Fruit fly (Drosophila melanogaster) whole organism, embryonic: ENCODE data around the gene CG7742.

Experiments used
- Ada2b ChIP-seq: fragments of 200-800 bp; sonication (Bioruptor generic); IDR thresholded peaks from 2 replicates; pipeline ENCODE4 v1.3.6; 2022; ENCODE audit warnings: missing biosample characterization, missing genetic modification characterization
- Aef1 ChIP-seq: fragments of 200-800 bp; sonication (Bioruptor generic); IDR thresholded peaks from 3 replicates; pipeline ENCODE4 v1.3.6; 2022; ENCODE audit warnings: missing biosample characterization, missing genetic modification characterization
- Antp ChIP-seq: fragments of 200-800 bp; sonication (Bioruptor generic); optimal IDR thresholded peaks from 3 replicates; lab custom pipeline; 2016; ENCODE audit warnings: missing biosample characterization, missing genetic modification characterization
- Atf6 ChIP-seq: fragments of 200-800 bp; sonication (Bioruptor generic); IDR thresholded peaks from 2 replicates; pipeline ENCODE4 v1.3.6; 2022; ENCODE audit warnings: missing biosample characterization, missing genetic modification characterization
- B-H1 ChIP-seq: fragments of 200-800 bp; sonication (Bioruptor generic); IDR thresholded peaks from 3 replicates; pipeline ENCODE4 v1.3.6; 2022; ENCODE audit warnings: missing biosample characterization, missing genetic modification characterization
- CG11696 ChIP-seq: fragments of 200-800 bp; sonication (Bioruptor generic); IDR thresholded peaks from 2 replicates; pipeline ENCODE4 v1.3.6; 2022; ENCODE audit warnings: missing biosample characterization, missing genetic modification characterization
- CG1233 ChIP-seq: fragments of 200-800 bp; sonication (Bioruptor generic); optimal IDR thresholded peaks from 4 replicates; lab custom pipeline; 2018; ENCODE audit warnings: missing biosample characterization, mild to moderate bottlenecking, missing genetic modification characterization
- CG14441 ChIP-seq: fragments of 200-800 bp; sonication (Bioruptor generic); IDR thresholded peaks from 2 replicates; pipeline ENCODE4 v1.3.6; 2022; ENCODE audit warnings: missing biosample characterization, missing genetic modification characterization
- CG15601 ChIP-seq: fragments of 200-800 bp; sonication (Bioruptor generic); optimal IDR thresholded peaks from 3 replicates; lab custom pipeline; 2019; ENCODE audit warnings: missing biosample characterization, mild to moderate bottlenecking, missing genetic modification characterization, moderate library complexity
- CG15696 ChIP-seq: fragments of 200-800 bp; sonication (Bioruptor generic); optimal IDR thresholded peaks from 2 replicates; lab custom pipeline; 2019; ENCODE audit warnings: missing biosample characterization, mild to moderate bottlenecking, missing genetic modification characterization, moderate library complexity
- CG1603 ChIP-seq: fragments of 200-800 bp; sonication (Bioruptor generic); optimal IDR thresholded peaks from 2 replicates; lab custom pipeline; 2019; ENCODE audit warnings: missing biosample characterization, mild to moderate bottlenecking, missing genetic modification characterization, moderate library complexity
- CG2202 ChIP-seq: fragments of 200-800 bp; sonication (Bioruptor generic); optimal IDR thresholded peaks from 2 replicates; lab custom pipeline; 2018; ENCODE audit warnings: missing biosample characterization, mild to moderate bottlenecking, missing genetic modification characterization
- CG30020 ChIP-seq: fragments of 200-800 bp; optimal IDR thresholded peaks from 2 replicates; lab custom pipeline; 2019; ENCODE audit warnings: missing biosample characterization, mild to moderate bottlenecking, missing genetic modification characterization, moderate library complexity
- CG3163 ChIP-seq: fragments of 200-800 bp; sonication (Bioruptor generic); optimal IDR thresholded peaks from 3 replicates; lab custom pipeline; 2016; ENCODE audit warnings: missing biosample characterization, missing genetic modification characterization
- CG34224 ChIP-seq: fragments of 200-800 bp; sonication (Bioruptor generic); IDR thresholded peaks from 3 replicates; pipeline ENCODE4 v1.3.6; 2022; ENCODE audit warnings: missing biosample characterization, missing genetic modification characterization; ENCODE audit not compliant: partially characterized antibody
- CG3995 ChIP-seq: fragments of 200-800 bp; sonication (Bioruptor generic); optimal IDR thresholded peaks from 3 replicates; lab custom pipeline; 2016; ENCODE audit warnings: missing biosample characterization, missing genetic modification characterization
- CG43689 ChIP-seq: fragments of 200-800 bp; sonication (Bioruptor generic); IDR thresholded peaks from 2 replicates; pipeline ENCODE4 v1.3.6; 2022; ENCODE audit warnings: missing biosample characterization, missing genetic modification characterization
- CG4707 ChIP-seq: fragments of 200-800 bp; sonication (Bioruptor generic); optimal IDR thresholded peaks from 2 replicates; lab custom pipeline; 2018; ENCODE audit warnings: missing biosample characterization, mild to moderate bottlenecking, missing genetic modification characterization, moderate library complexity
- CG8290 ChIP-seq, 3 experiments: fragments of 200-800 bp; sonication (Bioruptor generic); optimal IDR thresholded peaks; 2 replicates each; lab custom pipeline; 2016 to 2019; ENCODE audit warnings: missing biosample characterization in 3 of 3, missing genetic modification characterization in 3 of 3, mild to moderate bottlenecking in 2 of 3, moderate library complexity in 1 of 3
- CG9817 ChIP-seq: fragments of 200-800 bp; sonication (Bioruptor generic); optimal IDR thresholded peaks from 2 replicates; lab custom pipeline; 2018; ENCODE audit warnings: missing biosample characterization, mild to moderate bottlenecking, missing genetic modification characterization, moderate library complexity
- CrebB ChIP-seq: fragments of 200-800 bp; sonication (Bioruptor generic); optimal IDR thresholded peaks from 3 replicates; lab custom pipeline; 2018; ENCODE audit warnings: missing biosample characterization, mild to moderate bottlenecking, missing genetic modification characterization
- Dip3 ChIP-seq: fragments of 200-800 bp; sonication (Bioruptor generic); optimal IDR thresholded peaks from 3 replicates; lab custom pipeline; 2016; ENCODE audit warnings: missing biosample characterization, missing genetic modification characterization
- E2f1 ChIP-seq: fragments of 200-800 bp; sonication (Bioruptor generic); IDR thresholded peaks from 2 replicates; pipeline ENCODE4 v1.3.6; 2022; ENCODE audit warnings: missing biosample characterization, missing genetic modification characterization
- HLH3B ChIP-seq: fragments of 200-800 bp; sonication (Bioruptor generic); IDR thresholded peaks from 2 replicates; pipeline ENCODE4 v1.3.6; 2022; ENCODE audit warnings: missing biosample characterization, missing genetic modification characterization
- HmgZ ChIP-seq: fragments of 200-800 bp; sonication (Bioruptor generic); optimal IDR thresholded peaks from 2 replicates; lab custom pipeline; 2018; ENCODE audit warnings: missing biosample characterization, mild to moderate bottlenecking, missing genetic modification characterization
- Lpt ChIP-seq: fragments of >200 bp; optimal IDR thresholded peaks from 2 replicates; lab custom pipeline; 2018; ENCODE audit warnings: missing biosample characterization, missing genetic modification characterization
- Nf-YB ChIP-seq: fragments of 200-800 bp; sonication (Bioruptor generic); optimal IDR thresholded peaks from 3 replicates; lab custom pipeline; 2019; ENCODE audit warnings: missing biosample characterization, mild to moderate bottlenecking, missing genetic modification characterization, moderate library complexity
- NfI ChIP-seq: fragments of 200-800 bp; sonication (Bioruptor generic); optimal IDR thresholded peaks from 3 replicates; lab custom pipeline; 2018; ENCODE audit warnings: missing biosample characterization, mild to moderate bottlenecking, missing genetic modification characterization, moderate library complexity
- Scr ChIP-seq: fragments of 200-800 bp; sonication (Bioruptor generic); IDR thresholded peaks from 2 replicates; pipeline ENCODE4 v1.3.6; 2022; ENCODE audit warnings: missing biosample characterization, missing genetic modification characterization; ENCODE audit not compliant: partially characterized antibody
- TFAM ChIP-seq: fragments of 200-800 bp; sonication (Bioruptor generic); optimal IDR thresholded peaks from 2 replicates; lab custom pipeline; 2017; ENCODE audit warnings: missing biosample characterization, missing genetic modification characterization, inconsistent platforms
- Tbp ChIP-seq: fragments of >200 bp; optimal IDR thresholded peaks from 2 replicates; lab custom pipeline; 2018; ENCODE audit warnings: missing biosample characterization, missing genetic modification characterization
- YL-1 ChIP-seq: fragments of 200-800 bp; sonication (Bioruptor generic); optimal IDR thresholded peaks from 3 replicates; lab custom pipeline; 2017; ENCODE audit warnings: missing biosample characterization, mild to moderate bottlenecking, missing genetic modification characterization
- ap ChIP-seq: fragments of 200-800 bp; sonication (Bioruptor generic); IDR thresholded peaks from 2 replicates; pipeline ENCODE4 v1.3.6; 2022; ENCODE audit warnings: missing biosample characterization, missing genetic modification characterization
- ash1 ChIP-seq: fragments of 200-800 bp; sonication (Bioruptor generic); optimal IDR thresholded peaks from 2 replicates; lab custom pipeline; 2018; ENCODE audit warnings: missing biosample characterization, mild to moderate bottlenecking, missing genetic modification characterization
- bsh ChIP-seq, 2 experiments: fragments of 200-800 bp; sonication (Bioruptor generic); optimal IDR thresholded peaks; 2 replicates each; lab custom pipeline; 2017 to 2018; ENCODE audit warnings: mild to moderate bottlenecking in 2 of 2, missing biosample characterization in 2 of 2, missing genetic modification characterization in 2 of 2, moderate library complexity in 1 of 2
- chn ChIP-seq: fragments of 200-800 bp; sonication (Bioruptor generic); optimal IDR thresholded peaks from 2 replicates; lab custom pipeline; 2016; ENCODE audit warnings: missing biosample characterization, missing genetic modification characterization
- crol ChIP-seq: fragments of 200-800 bp; sonication (Bioruptor generic); IDR thresholded peaks from 2 replicates; pipeline ENCODE4 v1.3.6; 2022; ENCODE audit warnings: missing biosample characterization, missing genetic modification characterization
- cwo ChIP-seq: fragments of 200-800 bp; sonication (Bioruptor generic); optimal IDR thresholded peaks from 3 replicates; lab custom pipeline; 2017; ENCODE audit warnings: missing biosample characterization, missing genetic modification characterization, mild to moderate bottlenecking, moderate library complexity, missing genetic modification reagents
- dmrt99B ChIP-seq: fragments of 200-800 bp; sonication (Bioruptor generic); optimal IDR thresholded peaks from 2 replicates; lab custom pipeline; 2018; ENCODE audit warnings: missing biosample characterization, mild to moderate bottlenecking, missing genetic modification characterization, moderate library complexity
- fd102C ChIP-seq: fragments of 200-800 bp; sonication (Bioruptor generic); optimal IDR thresholded peaks from 2 replicates; lab custom pipeline; 2018; ENCODE audit warnings: missing biosample characterization, mild to moderate bottlenecking, missing genetic modification characterization, moderate library complexity
- fd64A ChIP-seq: fragments of 200-800 bp; sonication (Bioruptor generic); optimal IDR thresholded peaks from 3 replicates; lab custom pipeline; 2018; ENCODE audit warnings: missing biosample characterization, mild to moderate bottlenecking, missing genetic modification characterization
- h ChIP-seq: fragments of >200 bp; optimal IDR thresholded peaks from 2 replicates; lab custom pipeline; 2017
- hb ChIP-seq: fragments of 200-800 bp; sonication (Bioruptor generic); IDR thresholded peaks from 3 replicates; pipeline ENCODE4 v1.3.6; 2022; ENCODE audit warnings: missing biosample characterization, missing genetic modification characterization; ENCODE audit not compliant: partially characterized antibody
- org-1 ChIP-seq: fragments of 200-800 bp; sonication (Bioruptor generic); optimal IDR thresholded peaks from 2 replicates; lab custom pipeline; 2017; ENCODE audit warnings: missing biosample characterization, missing genetic modification characterization
- phol ChIP-seq: fragments of 200-800 bp; sonication (Bioruptor generic); optimal IDR thresholded peaks from 3 replicates; lab custom pipeline; 2018; ENCODE audit warnings: missing biosample characterization, mild to moderate bottlenecking, missing genetic modification characterization, moderate library complexity
- scrt ChIP-seq: fragments of 200-800 bp; sonication (Bioruptor generic); optimal IDR thresholded peaks from 2 replicates; lab custom pipeline; 2018; ENCODE audit warnings: missing biosample characterization, mild to moderate bottlenecking, missing genetic modification characterization, moderate library complexity
- shn ChIP-seq: fragments of 200-800 bp; sonication (Bioruptor generic); optimal IDR thresholded peaks from 3 replicates; lab custom pipeline; 2016; ENCODE audit warnings: missing biosample characterization, missing genetic modification characterization
- sqz ChIP-seq: fragments of 200-800 bp; sonication (Bioruptor generic); optimal IDR thresholded peaks from 3 replicates; lab custom pipeline; 2018; ENCODE audit warnings: missing biosample characterization, mild to moderate bottlenecking, missing genetic modification characterization
- stwl ChIP-seq: fragments of 200-800 bp; sonication (Bioruptor generic); optimal IDR thresholded peaks from 3 replicates; lab custom pipeline; 2018; ENCODE audit warnings: missing biosample characterization, mild to moderate bottlenecking, missing genetic modification characterization, moderate library complexity
- tgo ChIP-seq: fragments of 200-800 bp; sonication (Bioruptor generic); IDR thresholded peaks from 3 replicates; pipeline ENCODE4 v1.3.6; 2022; ENCODE audit warnings: missing biosample characterization, missing genetic modification characterization
- vfl ChIP-seq: fragments of 200-800 bp; sonication (Bioruptor generic); optimal IDR thresholded peaks from 2 replicates; lab custom pipeline; 2016; ENCODE audit warnings: missing biosample characterization, missing genetic modification characterization

CG7742 gene

dm6 chr2L:5245363-5245892, 30.5 kb upstream of the CG7742 start (continued):
- TF ChIP-seq CG34224 (no peak), CG8290 (GFP tag; optimal IDR thresholded peaks at IDR 0.05; lab: Kevin White, UChicago) (peak; percentile 19), CG8290 (tag; optimal IDR thresholded peaks at IDR 0.05; lab: Kevin White, UChicago) (no peak), Lpt (GFP tag; lab: Kevin White, UChicago) (no peak), CG1233 (GFP tag; lab: Kevin White, UChicago) (peak; percentile 42), chn (GFP tag; lab: Kevin White, UChicago) (no peak), Atf6 (no peak), Nf-YB (GFP tag; lab: Kevin White, UChicago) (peak; percentile 13), CG30020 (tag; lab: Kevin White, UChicago) (no peak), ap (GFP tag; lab: Robert Waterston, UW) (no peak), CG15696 (tag; lab: Kevin White, UChicago) (peak; percentile 55), CG3995 (GFP tag; lab: Kevin White, UChicago) (no peak), shn (GFP tag; lab: Kevin White, UChicago) (no peak), cwo (GFP tag; lab: Kevin White, UChicago) (no peak), bsh (GFP tag; optimal IDR thresholded peaks at IDR 0.05; lab: Kevin White, UChicago) (peak in 1 of 2 experiments; percentile 69), fd64A (no peak), CG2202 (peak; percentile 28), dmrt99B (tag; lab: Kevin White, UChicago) (peak; percentile 58), CG4707 (peak; percentile 21), CG3163 (GFP tag; lab: Kevin White, UChicago) (no peak), Scr (GFP tag; lab: Robert Waterston, UW) (no peak), HmgZ (tag; lab: Kevin White, UChicago) (no peak), NfI (GFP tag; lab: Kevin White, UChicago) (no peak), CG11696 (no peak), CG14441 (GFP tag; lab: Robert Waterston, UW) (no peak), YL-1 (GFP tag; lab: Kevin White, UChicago) (no peak), CG15601 (tag; lab: Kevin White, UChicago) (peak; percentile 39), h (no peak), vfl (GFP tag; lab: Kevin White, UChicago) (no peak), Aef1 (GFP tag; lab: Robert Waterston, UW) (no peak), CG1603 (tag; lab: Kevin White, UChicago) (peak; percentile 78), stwl (no peak), phol (tag; lab: Kevin White, UChicago) (peak; percentile 43), org-1 (peak; percentile 12), E2f1 (GFP tag; lab: Robert Waterston, UW) (no peak; the same call in 1 of the 2 replicates), HLH3B (GFP tag; lab: Robert Waterston, UW) (0 out of 2 replicates have a peak, but pooled peaks have one; percentile 33), B-H1 (no peak), Ada2b (GFP tag; lab: Robert Waterston, UW) (no peak), tgo (no peak), crol (no peak), TFAM (GFP tag; lab: Kevin White, UChicago) (no peak), ash1 (GFP tag; lab: Kevin White, UChicago) (no peak), CrebB (no peak), scrt (GFP tag; lab: Kevin White, UChicago) (no peak), hb (no peak), Antp (peak; percentile 7), Dip3 (GFP tag; lab: Kevin White, UChicago) (no peak), CG9817 (no peak), CG43689 (GFP tag; lab: Robert Waterston, UW) (no peak), sqz (no peak), fd102C (no peak), Tbp (GFP tag; lab: Kevin White, UChicago) (no peak)
